Fruit fly (Drosophila melanogaster) whole organism, prepupa: ENCODE measurements around the gene VhaAC45RP.

Experiments
- Blimp-1 ChIP-seq: fragments of 200-800 bp; sonication (Bioruptor generic); optimal IDR thresholded peaks from 3 replicates; lab custom pipeline; 2017; ENCODE audit warnings: missing biosample characterization, missing genetic modification characterization, mild to moderate bottlenecking, moderate library complexity, missing genetic modification reagents
- CG10631 ChIP-seq: fragments of 200-800 bp; sonication (Bioruptor generic); optimal IDR thresholded peaks from 2 replicates; lab custom pipeline; 2016; ENCODE audit warnings: missing biosample characterization, missing genetic modification characterization
- CG10669 ChIP-seq: fragments of 200-800 bp; sonication (Bioruptor generic); optimal IDR thresholded peaks from 3 replicates; lab custom pipeline; 2018; ENCODE audit warnings: missing biosample characterization, mild to moderate bottlenecking, missing genetic modification characterization, moderate library complexity
- CG11294 ChIP-seq: fragments of 200-800 bp; sonication (Bioruptor generic); IDR thresholded peaks from 2 replicates; pipeline ENCODE4 v1.3.6; 2022; ENCODE audit warnings: missing biosample characterization, missing genetic modification characterization
- CG11762 ChIP-seq: fragments of 200-800 bp; sonication (Bioruptor generic); optimal IDR thresholded peaks from 3 replicates; lab custom pipeline; 2016; ENCODE audit warnings: missing biosample characterization, missing genetic modification characterization; ENCODE audit not compliant: insufficient read depth
- CG11902 ChIP-seq: fragments of 200-800 bp; sonication (Bioruptor generic); optimal IDR thresholded peaks from 3 replicates; lab custom pipeline; 2016; ENCODE audit warnings: missing biosample characterization, missing genetic modification characterization
- CG16779 ChIP-seq: fragments of 200-800 bp; sonication (Bioruptor generic); optimal IDR thresholded peaks from 3 replicates; lab custom pipeline; 2017; ENCODE audit warnings: missing biosample characterization, mild to moderate bottlenecking, missing genetic modification characterization
- CG3032 ChIP-seq: fragments of 200-800 bp; optimal IDR thresholded peaks from 2 replicates; lab custom pipeline; 2019; ENCODE audit warnings: missing biosample characterization, mild to moderate bottlenecking, missing genetic modification characterization, moderate library complexity
- CG31627 ChIP-seq: fragments of 200-800 bp; sonication (Bioruptor generic); optimal IDR thresholded peaks from 3 replicates; lab custom pipeline; 2016; ENCODE audit warnings: missing biosample characterization, missing genetic modification characterization
- CG34406 ChIP-seq: fragments of 200-800 bp; sonication (Bioruptor generic); optimal IDR thresholded peaks from 3 replicates; lab custom pipeline; 2016; ENCODE audit warnings: missing biosample characterization, missing genetic modification characterization
- CG3919 ChIP-seq: fragments of 200-800 bp; sonication (Bioruptor generic); optimal IDR thresholded peaks from 3 replicates; lab custom pipeline; 2016; ENCODE audit warnings: missing biosample characterization, missing genetic modification characterization
- CG4318 ChIP-seq: fragments of 200-800 bp; sonication (Bioruptor generic); optimal IDR thresholded peaks from 3 replicates; lab custom pipeline; 2017; ENCODE audit warnings: missing biosample characterization, mild to moderate bottlenecking, missing genetic modification characterization
- CG6163 ChIP-seq: fragments of 200-800 bp; sonication (Bioruptor generic); IDR thresholded peaks from 3 replicates; pipeline ENCODE4 v1.3.6; 2022; ENCODE audit warnings: missing biosample characterization, missing genetic modification characterization
- CG6276 ChIP-seq: fragments of 200-800 bp; sonication (Bioruptor generic); optimal IDR thresholded peaks from 2 replicates; lab custom pipeline; 2017; ENCODE audit warnings: missing biosample characterization, mild to moderate bottlenecking, missing genetic modification characterization
- CG6854 ChIP-seq: fragments of 200-800 bp; sonication (Bioruptor generic); optimal IDR thresholded peaks from 2 replicates; lab custom pipeline; 2017; ENCODE audit warnings: missing biosample characterization, mild to moderate bottlenecking, missing genetic modification characterization
- CG7368 ChIP-seq: fragments of 200-800 bp; sonication (Bioruptor generic); optimal IDR thresholded peaks from 3 replicates; lab custom pipeline; 2016; ENCODE audit warnings: missing biosample characterization, missing genetic modification characterization
- CG8319 ChIP-seq: fragments of 200-800 bp; sonication (Bioruptor generic); optimal IDR thresholded peaks from 3 replicates; lab custom pipeline; 2016; ENCODE audit warnings: missing biosample characterization, missing genetic modification characterization
- CG8632 ChIP-seq: fragments of 200-800 bp; sonication (Bioruptor generic); optimal IDR thresholded peaks from 3 replicates; lab custom pipeline; 2016; ENCODE audit warnings: missing biosample characterization, missing genetic modification characterization
- CG9139 ChIP-seq: fragments of 200-800 bp; sonication (Bioruptor generic); optimal IDR thresholded peaks from 3 replicates; lab custom pipeline; 2017; ENCODE audit warnings: missing biosample characterization, mild to moderate bottlenecking, missing genetic modification characterization
- Eip75B ChIP-seq: fragments of 200-800 bp; sonication (Bioruptor generic); optimal IDR thresholded peaks from 3 replicates; lab custom pipeline; 2016; ENCODE audit warnings: missing biosample characterization, missing genetic modification characterization
- Eip78C ChIP-seq: fragments of 200-800 bp; sonication (Bioruptor generic); peaks from one replicate; lab custom pipeline; 2016; ENCODE audit warnings: missing biosample characterization, missing genetic modification characterization
- Eip93F ChIP-seq: fragments of 200-800 bp; sonication (Bioruptor generic); optimal IDR thresholded peaks from 2 replicates; lab custom pipeline; 2016; ENCODE audit warnings: missing biosample characterization, mild to moderate bottlenecking, missing genetic modification characterization
- Ets21C ChIP-seq: fragments of 200-800 bp; sonication (Bioruptor generic); optimal IDR thresholded peaks from 3 replicates; lab custom pipeline; 2016; ENCODE audit warnings: missing biosample characterization, missing genetic modification characterization
- Gug ChIP-seq: fragments of 200-800 bp; sonication (Bioruptor generic); IDR thresholded peaks from 2 replicates; pipeline ENCODE4 v1.3.6; 2022; ENCODE audit warnings: missing biosample characterization, missing genetic modification characterization
- Hr38 ChIP-seq: sonication (Bioruptor generic); optimal IDR thresholded peaks from 2 replicates; lab custom pipeline; 2016; ENCODE audit warnings: missing biosample characterization, missing genetic modification characterization
- Hr39 ChIP-seq: fragments of 200-800 bp; sonication (Bioruptor generic); optimal IDR thresholded peaks from 2 replicates; lab custom pipeline; 2016; ENCODE audit warnings: missing biosample characterization, missing genetic modification characterization
- Hr4 ChIP-seq: fragments of 200-800 bp; sonication (Bioruptor generic); optimal IDR thresholded peaks from 3 replicates; lab custom pipeline; 2016; ENCODE audit warnings: missing biosample characterization, missing genetic modification characterization
- Lpt ChIP-seq: fragments of 200-800 bp; sonication (Bioruptor generic); optimal IDR thresholded peaks from 3 replicates; lab custom pipeline; 2016; ENCODE audit warnings: missing biosample characterization, missing genetic modification characterization
- Met ChIP-seq: fragments of 200-800 bp; sonication (Bioruptor generic); optimal IDR thresholded peaks from 3 replicates; lab custom pipeline; 2016; ENCODE audit warnings: missing biosample characterization, missing genetic modification characterization
- OdsH ChIP-seq: fragments of 200-800 bp; sonication (Bioruptor generic); optimal IDR thresholded peaks from 3 replicates; lab custom pipeline; 2016; ENCODE audit warnings: missing biosample characterization, missing genetic modification characterization
- Sox102F ChIP-seq: fragments of 200-800 bp; sonication (Bioruptor generic); optimal IDR thresholded peaks from 2 replicates; lab custom pipeline; 2016; ENCODE audit warnings: missing biosample characterization, mild to moderate bottlenecking, missing genetic modification characterization
- achi ChIP-seq: fragments of 200-800 bp; sonication (Bioruptor generic); optimal IDR thresholded peaks from 3 replicates; lab custom pipeline; 2016; ENCODE audit warnings: missing biosample characterization, missing genetic modification characterization
- cyc ChIP-seq: fragments of 200-800 bp; sonication (Bioruptor generic); optimal IDR thresholded peaks from 3 replicates; lab custom pipeline; 2016; ENCODE audit warnings: missing biosample characterization, missing genetic modification characterization
- dac ChIP-seq: fragments of 200-800 bp; sonication (Bioruptor generic); optimal IDR thresholded peaks from 2 replicates; lab custom pipeline; 2017; ENCODE audit warnings: missing biosample characterization, mild to moderate bottlenecking, missing genetic modification characterization
- dsx ChIP-seq: fragments of 200-800 bp; optimal IDR thresholded peaks from 3 replicates; lab custom pipeline; 2019; ENCODE audit warnings: missing biosample characterization, mild to moderate bottlenecking, missing genetic modification characterization, moderate library complexity; ENCODE audit not compliant: poor library complexity, severe bottlenecking
- esn ChIP-seq: fragments of 200-800 bp; sonication (Bioruptor generic); optimal IDR thresholded peaks from 2 replicates; lab custom pipeline; 2016; ENCODE audit warnings: missing biosample characterization, mild to moderate bottlenecking, missing genetic modification characterization, moderate library complexity
- fd85E ChIP-seq: fragments of 200-800 bp; sonication (Bioruptor generic); optimal IDR thresholded peaks from 3 replicates; lab custom pipeline; 2016; ENCODE audit warnings: missing biosample characterization, missing genetic modification characterization
- fkh ChIP-seq: fragments of 200-800 bp; sonication (Bioruptor generic); optimal IDR thresholded peaks from 3 replicates; lab custom pipeline; 2017; ENCODE audit warnings: missing biosample characterization, mild to moderate bottlenecking, missing genetic modification characterization, moderate library complexity
- lz ChIP-seq: fragments of 200-800 bp; sonication (Bioruptor generic); optimal IDR thresholded peaks from 3 replicates; lab custom pipeline; 2016; ENCODE audit warnings: missing biosample characterization, missing genetic modification characterization
- net ChIP-seq: fragments of 200-800 bp; sonication (Bioruptor generic); optimal IDR thresholded peaks from 3 replicates; lab custom pipeline; 2016; ENCODE audit warnings: missing biosample characterization, missing genetic modification characterization
- pdm3 ChIP-seq: fragments of 200-800 bp; sonication (Bioruptor generic); optimal IDR thresholded peaks from 3 replicates; lab custom pipeline; 2016; ENCODE audit warnings: missing biosample characterization, missing genetic modification characterization
- salr ChIP-seq, 2 experiments: fragments of 200-800 bp; sonication (Bioruptor generic); optimal IDR thresholded peaks; 3 replicates each; lab custom pipeline; 2016 to 2018; ENCODE audit warnings: missing biosample characterization in 2 of 2, missing genetic modification characterization in 2 of 2, mild to moderate bottlenecking in 1 of 2
- spab ChIP-seq: fragments of 200-800 bp; sonication (Bioruptor generic); optimal IDR thresholded peaks from 2 replicates; lab custom pipeline; 2017; ENCODE audit warnings: missing biosample characterization, mild to moderate bottlenecking, missing genetic modification characterization, missing genetic modification reagents
- svp ChIP-seq: fragments of 200-800 bp; sonication (Bioruptor generic); peaks from one replicate; lab custom pipeline; 2016; ENCODE audit warnings: missing biosample characterization, missing genetic modification characterization
- topi ChIP-seq: fragments of 200-800 bp; sonication (Bioruptor generic); optimal IDR thresholded peaks from 3 replicates; lab custom pipeline; 2016; ENCODE audit warnings: missing biosample characterization, missing genetic modification characterization
- vri ChIP-seq: fragments of 200-800 bp; sonication (Bioruptor generic); optimal IDR thresholded peaks from 3 replicates; lab custom pipeline; 2016; ENCODE audit warnings: missing biosample characterization, mild to moderate bottlenecking, missing genetic modification characterization

Gene VhaAC45RP

dm6 chr3R:30197796-30198195 is 31.6 kb upstream of the VhaAC45RP start:
- TF ChIP-seq Hr39 (GFP tag; lab: Kevin White, UChicago) (no peak), achi (no peak), net (no peak), CG11294 (GFP tag; lab: Robert Waterston, UW) (no peak), CG34406 (GFP tag; lab: Kevin White, UChicago) (no peak), CG3032 (tag; lab: Kevin White, UChicago) (no peak)

DNA sequence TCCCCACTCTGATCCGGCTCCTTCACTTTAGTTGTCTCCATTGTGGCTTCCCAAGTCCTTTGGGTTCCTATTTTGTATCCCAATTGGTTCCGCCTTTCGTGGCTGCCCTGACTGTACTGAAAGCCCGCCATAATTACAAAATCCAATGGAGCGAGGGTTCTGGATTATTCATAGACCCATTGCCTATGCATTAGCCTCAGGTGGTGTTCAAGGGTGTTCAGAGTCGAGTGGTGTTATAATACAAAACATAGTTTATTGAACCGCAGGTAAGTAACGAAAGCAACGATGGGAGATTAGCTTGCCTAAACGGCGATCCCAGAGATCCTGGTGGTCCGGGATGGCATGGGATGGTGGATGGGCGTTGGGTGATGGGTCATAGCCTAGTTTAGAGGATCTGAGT is 29.9 kb upstream of the VhaAC45RP start, which contains the start of gene CG15531:
Gene CG15531, minus strand, starts transcription at position 101 of the 400 bp plus-strand sequence.
- no peak for TF ChIP-seq lz (GFP tag; lab: Kevin White, UChicago)
- TF ChIP-seq cyc (GFP tag; lab: Kevin White, UChicago): no peak
- TF ChIP-seq Met (GFP tag; lab: Kevin White, UChicago): no peak
- TF ChIP-seq CG34406 (GFP tag; lab: Kevin White, UChicago): no peak
- no peak for TF ChIP-seq CG3919 (GFP tag; lab: Kevin White, UChicago)
- TF ChIP-seq spab (GFP tag; lab: Kevin White, UChicago): no peak
- no peak for TF ChIP-seq CG31627 (GFP tag; lab: Kevin White, UChicago)
- TF ChIP-seq CG8632 (GFP tag; lab: Kevin White, UChicago): no peak
- TF ChIP-seq CG7368: no peak

DNA sequence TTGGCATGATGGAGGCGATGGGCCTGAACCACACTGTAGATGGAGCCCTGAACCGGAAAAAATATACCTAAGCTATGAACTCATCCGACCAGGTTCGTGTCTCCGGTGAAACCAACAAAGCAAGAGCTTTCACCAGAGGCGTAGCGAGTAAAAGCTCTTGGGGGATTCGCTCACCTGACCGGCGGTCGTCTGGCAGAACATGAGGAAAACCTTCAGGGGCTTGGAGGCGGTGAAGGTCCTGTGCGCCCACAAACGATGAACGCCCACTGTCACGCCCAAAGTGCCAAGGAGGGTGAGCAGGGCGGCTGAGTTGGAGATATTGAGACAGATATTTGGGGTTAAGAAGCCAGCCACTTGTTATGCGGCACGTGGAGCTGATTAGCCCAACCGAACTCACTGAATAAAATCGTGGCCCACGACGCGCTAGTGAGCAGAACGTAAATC is 29.4 kb upstream of the VhaAC45RP start:
- TF ChIP-seq CG9139 (no peak), spab (GFP tag; lab: Kevin White, UChicago) (no peak), cyc (GFP tag; lab: Kevin White, UChicago) (no peak), topi (GFP tag; lab: Kevin White, UChicago) (no peak), lz (GFP tag; lab: Kevin White, UChicago) (peak; percentile 44), CG16779 (tag; lab: Kevin White, UChicago) (no peak), Sox102F (GFP tag; lab: Kevin White, UChicago) (no peak), Gug (GFP tag; lab: Robert Waterston, UW) (0 out of 2 replicates have a peak, but pooled peaks have one; percentile 30), Met (GFP tag; lab: Kevin White, UChicago) (no peak), CG10631 (peak; percentile 29), dac (no peak), CG31627 (GFP tag; lab: Kevin White, UChicago) (peak; percentile 49), Lpt (GFP tag; lab: Kevin White, UChicago) (no peak), CG11902 (no peak), Ets21C (no peak), OdsH (GFP tag; lab: Kevin White, UChicago) (peak; percentile 17), CG34406 (GFP tag; lab: Kevin White, UChicago) (no peak), CG6163 (peak; percentile 53; the same call in 2 of the 3 replicates), pdm3 (GFP tag; lab: Kevin White, UChicago) (peak; percentile 40), Hr38 (GFP tag; lab: Kevin White, UChicago) (no peak), net (no peak), CG3032 (tag; lab: Kevin White, UChicago) (peak; percentile 26), CG7368 (no peak), fkh (GFP tag; lab: Kevin White, UChicago) (no peak), dsx (no peak), CG10669 (GFP tag; lab: Kevin White, UChicago) (no peak), Eip75B (no peak), achi (peak; percentile 6), CG8319 (GFP tag; lab: Kevin White, UChicago) (no peak), Eip78C (GFP tag; lab: Kevin White, UChicago) (no peak), vri (GFP tag; lab: Kevin White, UChicago) (no peak), Eip93F (GFP tag; lab: Kevin White, UChicago) (no peak), CG11294 (GFP tag; lab: Robert Waterston, UW) (no peak), salr (GFP tag; optimal IDR thresholded peaks at IDR 0.05; lab: Kevin White, UChicago) (no peak), Hr4 (GFP tag; lab: Kevin White, UChicago) (no peak), CG6854 (GFP tag; lab: Kevin White, UChicago) (no peak), CG11762 (no peak), Blimp-1 (GFP tag; lab: Kevin White, UChicago) (no peak), CG4318 (GFP tag; lab: Kevin White, UChicago) (no peak), CG6276 (GFP tag; lab: Kevin White, UChicago) (no peak), svp (GFP tag; lab: Kevin White, UChicago) (peak; percentile 83), Hr39 (GFP tag; lab: Kevin White, UChicago) (peak; percentile 26), fd85E (GFP tag; lab: Kevin White, UChicago) (no peak), esn (GFP tag; lab: Kevin White, UChicago) (peak; percentile 20)
